Worm (Caenorhabditis elegans) whole organism, L1 larva: Measurements from ENCODE around the gene calf-1.

Experiments
- dpl-1 ChIP-seq, 3 experiments: fragments of 150-350 bp in 2 of 3; sonication (generic microtip) in 1 of 3; optimal IDR thresholded peaks; 2 replicates each; lab custom pipeline; 2014 to 2017; ENCODE audit warnings: missing biosample characterization in 3 of 3, missing genetic modification characterization in 3 of 3, missing genetic modification reagents in 3 of 3
- egl-27 ChIP-seq, 2 experiments: fragments of 150-350 bp in 1 of 2; sonication (generic microtip); optimal IDR thresholded peaks; 3 replicates each; lab custom pipeline; 2017 to 2018; ENCODE audit warnings: missing biosample characterization in 2 of 2, missing genetic modification characterization in 2 of 2, missing genetic modification reagents in 2 of 2
- fkh-4 ChIP-seq: sonication (generic microtip); optimal IDR thresholded peaks from 2 replicates; lab custom pipeline; 2016; ENCODE audit warnings: missing compliant biosample characterization, missing genetic modification characterization, borderline replicate concordance
- lin-13 ChIP-seq: fragments of 150-350 bp; optimal IDR thresholded peaks from 2 replicates; lab custom pipeline; 2014; ENCODE audit warnings: missing biosample characterization, missing genetic modification reagents, missing genetic modification characterization
- lin-15B ChIP-seq: fragments of 150-350 bp; sonication (generic microtip); optimal IDR thresholded peaks from 3 replicates; lab custom pipeline; 2014; ENCODE audit warnings: missing biosample characterization, missing genetic modification characterization
- lir-3 ChIP-seq: sonication (generic microtip); optimal IDR thresholded peaks from 2 replicates; lab custom pipeline; 2016; ENCODE audit warnings: mild to moderate bottlenecking, missing genetic modification characterization, moderate library complexity, missing compliant biosample characterization; ENCODE audit not compliant: poor library complexity
- nhr-12 ChIP-seq: sonication (generic microtip); optimal IDR thresholded peaks from 2 replicates; lab custom pipeline; 2017; ENCODE audit warnings: missing biosample characterization, missing genetic modification characterization
- tbx-2 ChIP-seq: sonication (generic microtip); optimal IDR thresholded peaks from 2 replicates; lab custom pipeline; 2016; ENCODE audit warnings: missing genetic modification characterization, missing compliant biosample characterization
- unc-98 ChIP-seq: fragments of 200-800 bp; sonication (Bioruptor generic); IDR thresholded peaks from 2 replicates; pipeline ENCODE4 v1.3.6; 2022; ENCODE audit warnings: missing genetic modification characterization, missing compliant biosample characterization
- zag-1 ChIP-seq: fragments of 150-350 bp; optimal IDR thresholded peaks from 2 replicates; lab custom pipeline; 2014; ENCODE audit warnings: missing biosample characterization, missing genetic modification characterization
- ztf-11 ChIP-seq, 2 experiments: sonication (generic microtip); optimal IDR thresholded peaks; 2 replicates each; lab custom pipeline; 2016 to 2017; ENCODE audit warnings: missing genetic modification characterization in 2 of 2, missing biosample characterization in 1 of 2, missing compliant biosample characterization in 1 of 2
- ztf-4 ChIP-seq: fragments of 150-350 bp; optimal IDR thresholded peaks from 2 replicates; lab custom pipeline; 2014; ENCODE audit warnings: missing biosample characterization, missing genetic modification characterization

ce11 chrV:20514483-20514882 lies 35.6 kb upstream of the calf-1 start:
- TF ChIP-seq nhr-12 (tag; lab: Kevin White, UChicago) (no peak), lin-15B (tag; lab: Kevin White, UChicago) (no peak), egl-27 (tag; optimal IDR thresholded peaks at IDR 0.05; lab: Kevin White, UChicago) (no peak), ztf-11 (tag; optimal IDR thresholded peaks at IDR 0.05; lab: Kevin White, UChicago) (no peak), tbx-2 (tag; lab: Kevin White, UChicago) (no peak), lin-13 (GFP tag; lab: Kevin White, UChicago) (no peak), fkh-4 (tag; lab: Kevin White, UChicago) (no peak), ztf-4 (no peak), dpl-1 (GFP tag; optimal IDR thresholded peaks at IDR 0.05; lab: Kevin White, UChicago) (no peak), zag-1 (tag; lab: Kevin White, UChicago) (no peak), unc-98 (GFP tag; lab: Robert Waterston, UW) (no peak), lir-3 (tag; lab: Kevin White, UChicago) (no peak)
